Worm (Caenorhabditis elegans): ENCODE data around the gene dhs-6.
A peak's percentile ranks its signal among the peaks of the same experiment; 100 is the strongest.
"Not testable (repeated sequence)": the region's sequence is repeated elsewhere in the genome, so short reads cannot be mapped to it uniquely, and the experiment has no call there.

Gene dhs-6

DNA sequence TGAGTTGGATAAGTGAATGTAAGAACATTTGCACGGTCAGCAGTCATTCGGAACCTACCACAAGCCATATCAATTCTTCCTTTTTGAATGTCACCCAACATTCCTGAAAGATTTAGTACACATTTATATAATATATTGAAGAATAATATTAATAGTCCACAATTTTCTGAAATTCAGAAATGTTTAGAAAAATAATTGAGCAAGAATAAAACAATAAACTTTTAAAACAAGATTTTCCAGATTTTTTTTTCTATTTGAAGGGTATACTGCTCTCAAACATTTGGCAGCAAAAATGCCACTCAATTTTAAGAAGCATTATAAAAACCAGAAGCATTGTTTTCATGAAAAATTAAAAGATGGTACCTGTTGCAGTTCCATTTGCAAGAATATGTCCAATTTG, 17.7 kb upstream of the dhs-6 start, which contains the start of gene F59E12.8:
TSS of gene F59E12.8 (minus strand) at position 101 of the 400 bp plus-strand sequence.
- TF ChIP-seq unc-120 (tag; optimal IDR thresholded peaks at IDR 0.05; ENCODE audit: poor library complexity, severe bottlenecking) (no peak), tbx-8 (GFP tag; optimal IDR thresholded peaks at IDR 0.05) (no peak), ceh-39 (tag; optimal IDR thresholded peaks at IDR 0.05) (no peak)

ce11 chrII:5633453-5633852, 14.3 kb upstream of the dhs-6 start:
- TF ChIP-seq nhr-2 (tag; optimal IDR thresholded peaks at IDR 0.05), result no peak
- no peak for TF ChIP-seq lin-13 (tag; optimal IDR thresholded peaks at IDR 0.05)
- TF ChIP-seq ceh-43 (GFP tag; optimal IDR thresholded peaks at IDR 0.05), result no peak
- TF ChIP-seq pha-4 (tag; optimal IDR thresholded peaks at IDR 0.05), result no peak
- no peak for TF ChIP-seq hlh-1 (tag; optimal IDR thresholded peaks at IDR 0.05)
- no peak for TF ChIP-seq mab-5 (tag; optimal IDR thresholded peaks at IDR 0.05)
- no peak for TF ChIP-seq bed-3 (GFP tag; optimal IDR thresholded peaks at IDR 0.05)
- no peak for TF ChIP-seq nhr-28 (tag; optimal IDR thresholded peaks at IDR 0.05)
- no peak for TF ChIP-seq unc-62 (GFP tag; optimal IDR thresholded peaks at IDR 0.05)
- no peak for TF ChIP-seq sem-2 (GFP tag; optimal IDR thresholded peaks at IDR 0.05)
- no peak for TF ChIP-seq lsy-2 (tag; optimal IDR thresholded peaks at IDR 0.05)

DNA sequence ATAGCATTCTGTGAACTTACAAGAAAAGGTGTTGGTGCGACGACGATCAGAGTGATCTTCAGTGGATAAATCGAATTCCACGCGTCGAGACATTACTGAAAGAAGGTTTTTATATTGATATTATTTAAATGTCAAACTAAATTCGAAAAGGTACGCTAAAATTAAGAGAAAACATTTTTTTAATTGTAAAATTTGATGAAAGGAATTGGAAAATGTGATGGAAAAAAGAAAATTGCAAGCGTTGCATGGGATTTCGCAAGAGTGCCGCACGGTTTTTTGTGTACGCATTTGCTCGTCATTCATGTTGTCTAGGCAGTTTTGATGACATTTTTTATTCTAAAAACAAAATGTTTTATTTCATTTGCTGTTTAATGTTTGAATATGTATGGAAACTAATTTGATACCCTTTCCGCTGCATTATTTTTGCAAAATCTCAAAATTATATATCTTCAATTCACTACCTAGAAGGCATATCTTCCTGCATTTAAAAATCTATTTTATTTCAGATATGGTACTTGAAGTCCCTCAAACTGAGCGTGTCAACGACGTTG, 11.8 kb upstream of the dhs-6 start, which contains the start of the genes F59E12.6 and npl-4.1:
TSS of gene F59E12.6 (minus strand) at position 101 of the 551 bp plus-strand sequence.
TSS of gene npl-4.1 (plus strand) at position 501 of the 551 bp plus-strand sequence.
- not testable (repeated sequence) for TF ChIP-seq ceh-43 (GFP tag; optimal IDR thresholded peaks at IDR 0.05); nhr-76 (tag; optimal IDR thresholded peaks at IDR 0.05); hlh-1 (tag; optimal IDR thresholded peaks at IDR 0.05)

DNA sequence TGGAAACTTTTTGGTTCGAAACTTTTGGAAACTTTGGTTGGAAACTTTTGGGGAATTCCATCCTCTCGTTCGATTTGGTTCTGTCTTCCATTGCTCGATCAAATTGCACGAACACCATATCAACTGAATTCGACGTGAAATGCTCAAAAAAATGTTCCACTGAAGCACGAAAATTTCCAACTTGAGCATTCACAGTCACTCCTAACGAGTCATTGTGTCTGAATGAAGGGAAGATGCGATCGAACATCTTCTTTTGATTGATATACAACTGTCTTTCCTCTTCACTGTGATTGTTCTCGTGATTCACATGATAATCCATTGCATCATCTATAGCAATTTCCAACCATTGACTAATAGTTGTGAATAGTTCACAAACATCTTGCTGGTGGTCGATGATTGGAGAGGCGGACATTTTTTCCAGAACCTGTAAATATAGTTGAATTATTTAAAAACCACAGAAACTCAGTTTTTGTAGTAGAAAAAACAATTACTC, 9.3 kb upstream of the dhs-6 start, which contains the start of gene F59E12.15:
TSS of gene F59E12.15 (minus strand) at position 51 of the 493 bp plus-strand sequence.
- TF ChIP-seq ceh-39 (tag; optimal IDR thresholded peaks at IDR 0.05), result no peak
- no peak for TF ChIP-seq M03D4.4 (tag; optimal IDR thresholded peaks at IDR 0.05)
- no peak for TF ChIP-seq elt-1 (tag; optimal IDR thresholded peaks at IDR 0.05; ENCODE audit: borderline replicate concordance, insufficient read depth)
- TF ChIP-seq lin-13 (tag; optimal IDR thresholded peaks at IDR 0.05), result no peak

- TF ChIP-seq ces-1 (GFP tag; optimal IDR thresholded peaks at IDR 0.05); mls-2 (tag; optimal IDR thresholded peaks at IDR 0.05); mep-1 (tag; optimal IDR thresholded peaks at IDR 0.05): not testable (repeated sequence)
Measured at ce11 chrII:5622383-5622939, 3.3 kb upstream of the dhs-6 start, which contains the start of the genes eif-3.L and npl-4.2. Gene eif-3.L, minus strand, starts transcription at chrII:5622483. Gene npl-4.2, plus strand, starts transcription at chrII:5622889.

DNA sequence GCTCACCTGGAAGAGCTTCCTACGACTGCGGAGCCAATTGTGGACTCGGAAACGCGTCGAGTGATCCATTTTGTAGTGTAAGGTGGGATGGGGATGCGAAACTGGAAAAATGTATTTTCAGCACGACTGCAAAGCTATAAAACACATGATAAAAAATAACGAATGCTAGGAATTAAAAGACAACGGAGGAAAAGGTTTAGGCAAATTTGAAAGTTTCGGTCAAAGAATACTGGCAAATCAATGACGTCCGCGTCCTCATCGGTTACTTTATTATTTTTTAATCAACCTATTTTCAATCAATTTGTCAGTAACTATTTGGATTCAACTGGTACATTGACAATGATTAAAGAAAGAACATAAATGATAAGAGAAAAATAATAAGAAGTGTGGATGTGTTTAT, 11.4 kb downstream of the dhs-6 start, which contains the start of gene C17G10.7:
TSS of gene C17G10.7 (minus strand) at position 101 of the 400 bp plus-strand sequence.
- TF ChIP-seq mep-1 (tag; optimal IDR thresholded peaks at IDR 0.05) (no peak), sptf-1 (tag; optimal IDR thresholded peaks at IDR 0.05) (no peak)

DNA sequence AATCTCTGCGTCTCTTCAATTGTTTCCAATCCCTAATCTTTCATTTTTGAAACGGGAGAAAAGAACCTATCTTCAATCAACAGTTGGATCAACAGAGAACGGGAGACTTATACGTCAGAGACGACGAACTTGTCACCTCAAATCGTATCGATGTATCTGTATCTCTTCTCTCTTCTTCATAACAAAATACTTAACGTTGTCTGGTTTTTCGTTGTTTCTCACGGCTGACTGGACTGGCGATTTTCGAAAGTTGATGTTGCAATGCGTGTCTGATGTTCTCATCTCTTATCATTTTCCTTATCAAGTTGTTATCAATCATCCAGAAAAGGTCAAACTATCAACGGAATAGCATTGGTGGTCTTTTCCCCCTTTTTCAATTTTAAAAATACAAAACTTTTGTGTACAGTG, 13.6 kb downstream of the dhs-6 start:
- peak; percentile 84 for TF ChIP-seq elt-3 (tag; optimal IDR thresholded peaks at IDR 0.05)
- no peak for TF ChIP-seq snpc-4 (tag; optimal IDR thresholded peaks at IDR 0.05)
- TF ChIP-seq unc-62 (GFP tag; optimal IDR thresholded peaks at IDR 0.05), result peak; percentile 57
- no peak for TF ChIP-seq nhr-2 (tag; optimal IDR thresholded peaks at IDR 0.05)
- no peak for TF ChIP-seq ceh-83 (GFP tag; optimal IDR thresholded peaks at IDR 0.05)

DNA sequence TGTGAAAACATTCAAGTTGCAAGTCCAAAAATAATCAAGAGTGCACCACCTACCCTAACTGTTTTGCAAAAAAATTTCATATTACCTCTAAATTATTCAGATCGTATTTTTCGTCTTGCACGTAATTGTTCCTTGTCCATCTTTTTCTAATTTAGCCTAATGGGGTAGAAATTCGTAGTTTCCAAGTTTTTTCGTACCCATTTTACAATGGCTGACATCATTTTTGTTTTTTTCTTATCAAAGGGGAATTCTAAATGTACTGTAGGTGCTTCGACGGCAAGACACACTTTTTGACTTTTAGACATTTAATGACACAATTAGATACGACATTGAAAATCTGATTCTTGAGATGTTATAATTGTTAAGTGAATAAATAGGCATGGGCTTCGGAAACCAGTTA, 14.7 kb downstream of the dhs-6 start:
- TF ChIP-seq blmp-1 (tag; optimal IDR thresholded peaks at IDR 0.05), result no peak
- TF ChIP-seq lin-13 (tag; optimal IDR thresholded peaks at IDR 0.05), result no peak
- TF ChIP-seq elt-3 (tag; optimal IDR thresholded peaks at IDR 0.05), result no peak
- TF ChIP-seq flh-1 (GFP tag; optimal IDR thresholded peaks at IDR 0.05), result no peak
- no peak for TF ChIP-seq bed-3 (GFP tag; optimal IDR thresholded peaks at IDR 0.05)
- no peak for TF ChIP-seq cnd-1 (tag; optimal IDR thresholded peaks at IDR 0.05)
- TF ChIP-seq ztf-11 (tag; optimal IDR thresholded peaks at IDR 0.05), result no peak
- TF ChIP-seq unc-39 (tag; optimal IDR thresholded peaks at IDR 0.05), result no peak
- no peak for TF ChIP-seq pha-4 (tag; optimal IDR thresholded peaks at IDR 0.05)
- TF ChIP-seq ceh-43 (GFP tag; optimal IDR thresholded peaks at IDR 0.05), result no peak
- TF ChIP-seq unc-62 (GFP tag; optimal IDR thresholded peaks at IDR 0.05), result no peak
- TF ChIP-seq mls-2 (tag; optimal IDR thresholded peaks at IDR 0.05), result no peak
- TF ChIP-seq drap-1 (GFP tag; optimal IDR thresholded peaks at IDR 0.05), result no peak
- no peak for TF ChIP-seq nhr-237 (tag; optimal IDR thresholded peaks at IDR 0.05)
- no peak for TF ChIP-seq lsy-2 (tag; optimal IDR thresholded peaks at IDR 0.05)
- no peak for TF ChIP-seq mab-5 (tag; optimal IDR thresholded peaks at IDR 0.05)
- TF ChIP-seq hlh-1 (tag; optimal IDR thresholded peaks at IDR 0.05), result no peak
- TF ChIP-seq sem-2 (GFP tag; optimal IDR thresholded peaks at IDR 0.05), result no peak
- TF ChIP-seq tbx-8 (GFP tag; optimal IDR thresholded peaks at IDR 0.05), result no peak

Measured in whole organism, mixed stage, embryonic.